Worm (Caenorhabditis elegans): ENCODE results near the gene srd-64.

- TF ChIP-seq efl-1 (optimal IDR thresholded peaks at IDR 0.05): no peak
- TF ChIP-seq efl-1 (GFP tag; optimal IDR thresholded peaks at IDR 0.05 in 1 of 2): no peak
- no peak for TF ChIP-seq snpc-4 (tag; optimal IDR thresholded peaks at IDR 0.05)
- no peak for TF ChIP-seq nhr-237 (tag; optimal IDR thresholded peaks at IDR 0.05)
Observed at ce11 chrIII:1674760-1675159, 20.1 kb downstream of the srd-64 start.

All from whole organism, L1 larva.